Worm (Caenorhabditis elegans) whole organism, midembryonic: Measurements from ENCODE around the gene C54F6.5.

ENCODE experiments used
- T22C8.4 ChIP-seq: fragments of 200-800 bp; sonication (Bioruptor generic); IDR thresholded peaks from 2 replicates; pipeline ENCODE4 v1.3.6; 2022; ENCODE audit warnings: missing genetic modification characterization, missing compliant biosample characterization
- cog-1 ChIP-seq: sonication (generic microtip); optimal IDR thresholded peaks from 2 replicates; lab custom pipeline; 2016; ENCODE audit warnings: missing genetic modification characterization, missing compliant biosample characterization
- flt-1 ChIP-seq: fragments of 200-800 bp; sonication (Bioruptor generic); IDR thresholded peaks from 2 replicates; pipeline ENCODE4 v1.3.6; 2022; ENCODE audit warnings: missing genetic modification characterization, missing compliant biosample characterization
- klf-2 ChIP-seq: fragments of 200-800 bp; sonication (Bioruptor generic); conservative IDR thresholded peaks from 2 replicates; pipeline ENCODE4 v1.3.6; 2022; ENCODE audit warnings: missing genetic modification reagents, missing genetic modification characterization, missing compliant biosample characterization
- med-1 ChIP-seq: sonication (generic microtip); optimal IDR thresholded peaks from 2 replicates; lab custom pipeline; 2017; ENCODE audit warnings: missing genetic modification characterization, mild to moderate bottlenecking, missing compliant biosample characterization, antibody characterized with exemption, missing genetic modification reagents; ENCODE audit not compliant: insufficient read depth
- ref-1 ChIP-seq: fragments of 200-800 bp; sonication (Bioruptor generic); conservative IDR thresholded peaks from 2 replicates; pipeline ENCODE4 v1.3.6; 2022; ENCODE audit warnings: missing genetic modification reagents, missing genetic modification characterization, missing compliant biosample characterization
- tab-1 ChIP-seq: fragments of 200-800 bp; sonication (Bioruptor generic); IDR thresholded peaks from 2 replicates; pipeline ENCODE4 v1.3.6; 2022; ENCODE audit warnings: missing genetic modification characterization, missing compliant biosample characterization
- ztf-23 ChIP-seq: fragments of 200-800 bp; sonication (Bioruptor generic); IDR thresholded peaks from 2 replicates; pipeline ENCODE4 v1.3.6; 2022; ENCODE audit warnings: missing genetic modification reagents, missing genetic modification characterization, missing compliant biosample characterization
- ztf-29 ChIP-seq: fragments of 200-800 bp; sonication (Bioruptor generic); IDR thresholded peaks from 2 replicates; pipeline ENCODE4 v1.3.6; 2022; ENCODE audit warnings: missing genetic modification reagents, missing genetic modification characterization, missing compliant biosample characterization

DNA sequence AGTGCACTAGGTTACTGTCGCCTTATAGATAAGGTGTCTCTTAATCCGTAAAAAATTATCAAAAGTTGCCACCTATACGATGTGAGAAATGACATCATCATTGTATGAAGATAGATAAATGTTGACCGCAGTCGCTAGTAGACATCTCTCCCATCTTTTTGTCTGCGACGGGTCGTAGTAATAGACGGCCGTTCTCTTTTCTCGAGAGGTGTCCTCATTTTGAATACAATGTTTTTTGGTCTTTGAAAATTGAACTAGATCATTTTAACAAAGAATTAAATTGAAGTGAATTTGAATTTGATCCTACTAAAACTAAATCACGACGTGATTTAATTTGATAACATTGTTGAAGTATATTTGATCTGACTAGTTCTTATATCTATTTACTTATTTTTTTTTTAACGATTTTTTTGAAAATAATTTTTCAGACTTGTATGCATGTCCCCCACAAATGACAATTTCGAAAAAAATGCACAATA, 20.3 kb upstream of the C54F6.5 start, which contains the start of the genes str-31 and nhr-172:
- TF ChIP-seq flt-1 (no peak), T22C8.4 (no peak), med-1 (no peak), cog-1 (no peak), ref-1 (GFP tag; lab: Robert Waterston, UW) (no peak), ztf-29 (GFP tag; lab: Robert Waterston, UW) (no peak), tab-1 (GFP tag; lab: Robert Waterston, UW) (no peak), klf-2 (GFP tag; lab: Robert Waterston, UW) (no peak), ztf-23 (GFP tag; lab: Robert Waterston, UW) (no peak)
